Fruit fly (Drosophila melanogaster) whole organism, embryonic: ENCODE measurements around the gene yps.

Experiments
- ATbp ChIP-seq: fragments of 200-800 bp; sonication (Bioruptor generic); optimal IDR thresholded peaks from 2 replicates; lab custom pipeline; 2017; ENCODE audit warnings: missing biosample characterization, mild to moderate bottlenecking, missing genetic modification characterization, missing genetic modification reagents
- BEAF-32 ChIP-seq: fragments of 200-800 bp; sonication (Bioruptor generic); optimal IDR thresholded peaks from 3 replicates; lab custom pipeline; 2017; ENCODE audit warnings: missing biosample characterization, missing genetic modification characterization, mild to moderate bottlenecking, moderate library complexity, missing genetic modification reagents
- CG10147 ChIP-seq: fragments of 200-800 bp; sonication (Bioruptor generic); optimal IDR thresholded peaks from 2 replicates; lab custom pipeline; 2019; ENCODE audit warnings: missing biosample characterization, mild to moderate bottlenecking, missing genetic modification characterization, moderate library complexity
- CG11695 ChIP-seq: fragments of 200-800 bp; sonication (Bioruptor generic); IDR thresholded peaks from 3 replicates; pipeline ENCODE4 v1.3.6; 2022; ENCODE audit warnings: missing biosample characterization, missing genetic modification characterization
- CG12659 ChIP-seq: fragments of 200-800 bp; sonication (Bioruptor generic); optimal IDR thresholded peaks from 3 replicates; lab custom pipeline; 2017; ENCODE audit warnings: mild to moderate bottlenecking, missing biosample characterization, missing genetic modification reagents, missing genetic modification characterization
- CG14050 ChIP-seq: fragments of 200-800 bp; sonication (Bioruptor generic); IDR thresholded peaks from 3 replicates; pipeline ENCODE4 v1.3.6; 2022; ENCODE audit warnings: missing biosample characterization, missing genetic modification characterization
- CG1529 ChIP-seq: fragments of 200-800 bp; sonication (Bioruptor generic); optimal IDR thresholded peaks from 3 replicates; lab custom pipeline; 2018; ENCODE audit warnings: missing biosample characterization, missing genetic modification characterization
- CG16863 ChIP-seq: fragments of 200-800 bp; sonication (Bioruptor generic); optimal IDR thresholded peaks from 3 replicates; lab custom pipeline; 2016; ENCODE audit warnings: missing biosample characterization, missing genetic modification characterization
- CG18599 ChIP-seq: fragments of 200-800 bp; sonication (Bioruptor generic); optimal IDR thresholded peaks from 3 replicates; lab custom pipeline; 2017; ENCODE audit warnings: missing biosample characterization, missing genetic modification characterization, mild to moderate bottlenecking, moderate library complexity, missing genetic modification reagents
- CG5180 ChIP-seq: fragments of 200-800 bp; sonication (Bioruptor generic); optimal IDR thresholded peaks from 3 replicates; lab custom pipeline; 2017; ENCODE audit warnings: missing biosample characterization, missing genetic modification characterization, mild to moderate bottlenecking, moderate library complexity, missing genetic modification reagents
- CG6765 ChIP-seq: fragments of 200-800 bp; sonication (Bioruptor generic); optimal IDR thresholded peaks from 3 replicates; lab custom pipeline; 2017; ENCODE audit warnings: missing biosample characterization, mild to moderate bottlenecking, missing genetic modification characterization
- CG7556 ChIP-seq: fragments of 200-800 bp; sonication (Bioruptor generic); optimal IDR thresholded peaks from 2 replicates; lab custom pipeline; 2017; ENCODE audit warnings: missing biosample characterization, mild to moderate bottlenecking, missing genetic modification characterization
- CG7839 ChIP-seq: fragments of 200-800 bp; sonication (Bioruptor generic); optimal IDR thresholded peaks from 3 replicates; lab custom pipeline; 2018; ENCODE audit warnings: missing biosample characterization, mild to moderate bottlenecking, missing genetic modification characterization, moderate library complexity
- CG8765 ChIP-seq: fragments of 200-800 bp; sonication (Bioruptor generic); IDR thresholded peaks from 2 replicates; pipeline ENCODE4 v1.3.6; 2022; ENCODE audit warnings: missing biosample characterization, missing genetic modification characterization
- E2f2 ChIP-seq: fragments of 200-800 bp; sonication (Bioruptor generic); IDR thresholded peaks from 2 replicates; pipeline ENCODE4 v1.3.6; 2022; ENCODE audit warnings: missing biosample characterization, missing genetic modification characterization
- Gug ChIP-seq: fragments of 200-800 bp; sonication (Bioruptor generic); IDR thresholded peaks from 4 replicates; pipeline ENCODE4 v1.3.6; 2022; ENCODE audit warnings: missing biosample characterization, missing genetic modification characterization
- Hmx ChIP-seq: fragments of 200-800 bp; sonication (Bioruptor generic); optimal IDR thresholded peaks from 2 replicates; lab custom pipeline; 2016; ENCODE audit warnings: missing biosample characterization, missing genetic modification characterization
- NC2α ChIP-seq: fragments of 200-800 bp; sonication (Bioruptor generic); optimal IDR thresholded peaks from 2 replicates; lab custom pipeline; 2016; ENCODE audit warnings: missing biosample characterization, missing genetic modification characterization
- Pdp1 ChIP-seq, 2 experiments: fragments of 200-800 bp; sonication (Bioruptor generic); optimal IDR thresholded peaks; 3 replicates each; lab custom pipeline; 2016; ENCODE audit warnings: missing biosample characterization in 2 of 2, missing genetic modification characterization in 2 of 2, mild to moderate bottlenecking in 1 of 2, moderate library complexity in 1 of 2
- Rfx ChIP-seq: fragments of 200-800 bp; sonication (Bioruptor generic); IDR thresholded peaks from 2 replicates; pipeline ENCODE4 v1.3.6; 2022; ENCODE audit warnings: missing biosample characterization, missing genetic modification characterization
- Sox100B ChIP-seq: fragments of 200-800 bp; sonication (Bioruptor generic); optimal IDR thresholded peaks from 3 replicates; lab custom pipeline; 2018; ENCODE audit warnings: missing biosample characterization, mild to moderate bottlenecking, missing genetic modification characterization
- Spps ChIP-seq: fragments of 200-800 bp; sonication (Bioruptor generic); optimal IDR thresholded peaks from 2 replicates; lab custom pipeline; 2018; ENCODE audit warnings: missing biosample characterization, mild to moderate bottlenecking, missing genetic modification characterization
- Sry-β ChIP-seq: fragments of 200-800 bp; sonication (Bioruptor generic); optimal IDR thresholded peaks from 2 replicates; lab custom pipeline; 2018; ENCODE audit warnings: missing biosample characterization, mild to moderate bottlenecking, missing genetic modification characterization, moderate library complexity
- ase ChIP-seq: fragments of 200-800 bp; sonication (Bioruptor generic); IDR thresholded peaks from 3 replicates; pipeline ENCODE4 v1.3.6; 2022; ENCODE audit warnings: missing biosample characterization, missing genetic modification characterization
- bcd ChIP-seq: fragments of 200-800 bp; sonication (Bioruptor generic); optimal IDR thresholded peaks from 2 replicates; lab custom pipeline; 2017; ENCODE audit warnings: missing biosample characterization, mild to moderate bottlenecking, missing genetic modification characterization
- bowl ChIP-seq: fragments of 200-800 bp; sonication (Bioruptor generic); IDR thresholded peaks from 2 replicates; pipeline ENCODE4 v1.3.6; 2022; ENCODE audit warnings: missing biosample characterization, missing genetic modification characterization
- cad ChIP-seq: fragments of >200 bp; optimal IDR thresholded peaks from 2 replicates; lab custom pipeline; 2017; ENCODE audit warnings: missing biosample characterization, missing genetic modification characterization
- crol ChIP-seq: fragments of 200-800 bp; sonication (Bioruptor generic); IDR thresholded peaks from 2 replicates; pipeline ENCODE4 v1.3.6; 2022; ENCODE audit warnings: missing biosample characterization, missing genetic modification characterization
- exex ChIP-seq: fragments of 200-800 bp; sonication (Bioruptor generic); optimal IDR thresholded peaks from 4 replicates; lab custom pipeline; 2018; ENCODE audit warnings: missing biosample characterization, mild to moderate bottlenecking, missing genetic modification characterization, moderate library complexity
- fd102C ChIP-seq: fragments of 200-800 bp; sonication (Bioruptor generic); optimal IDR thresholded peaks from 2 replicates; lab custom pipeline; 2018; ENCODE audit warnings: missing biosample characterization, mild to moderate bottlenecking, missing genetic modification characterization, moderate library complexity
- fd3F ChIP-seq: fragments of 200-800 bp; sonication (Bioruptor generic); optimal IDR thresholded peaks from 2 replicates; lab custom pipeline; 2018; ENCODE audit warnings: missing biosample characterization, mild to moderate bottlenecking, missing genetic modification characterization, moderate library complexity
- fd96Cb ChIP-seq: fragments of 200-800 bp; sonication (Bioruptor generic); optimal IDR thresholded peaks from 2 replicates; lab custom pipeline; 2018; ENCODE audit warnings: missing biosample characterization, mild to moderate bottlenecking, missing genetic modification characterization, moderate library complexity
- ftz-f1 ChIP-seq: fragments of 200-800 bp; sonication (Bioruptor generic); optimal IDR thresholded peaks from 2 replicates; lab custom pipeline; 2016; ENCODE audit warnings: missing biosample characterization, missing genetic modification characterization
- grn ChIP-seq: fragments of 200-800 bp; sonication (Bioruptor generic); optimal IDR thresholded peaks from 3 replicates; lab custom pipeline; 2017; ENCODE audit warnings: missing biosample characterization, missing genetic modification characterization
- her ChIP-seq: fragments of 200-800 bp; sonication (Bioruptor generic); optimal IDR thresholded peaks from 2 replicates; lab custom pipeline; 2016; ENCODE audit warnings: missing biosample characterization, missing genetic modification characterization
- jing ChIP-seq: fragments of 200-800 bp; sonication (Bioruptor generic); optimal IDR thresholded peaks from 2 replicates; lab custom pipeline; 2018; ENCODE audit warnings: missing biosample characterization, mild to moderate bottlenecking, missing genetic modification characterization
- lab ChIP-seq: fragments of 200-800 bp; sonication (Bioruptor generic); optimal IDR thresholded peaks from 3 replicates; lab custom pipeline; 2017; ENCODE audit warnings: missing biosample characterization, missing genetic modification characterization, mild to moderate bottlenecking, moderate library complexity, missing genetic modification reagents
- mam ChIP-seq: fragments of 200-800 bp; sonication (Bioruptor generic); optimal IDR thresholded peaks from 3 replicates; lab custom pipeline; 2016; ENCODE audit warnings: missing biosample characterization, missing genetic modification characterization
- nom ChIP-seq: fragments of 200-800 bp; sonication (Bioruptor generic); optimal IDR thresholded peaks from 2 replicates; lab custom pipeline; 2017; ENCODE audit warnings: missing biosample characterization, missing genetic modification characterization, mild to moderate bottlenecking, moderate library complexity, missing genetic modification reagents
- oc ChIP-seq: fragments of 200-800 bp; sonication (Bioruptor generic); optimal IDR thresholded peaks from 2 replicates; lab custom pipeline; 2018; ENCODE audit warnings: missing biosample characterization, mild to moderate bottlenecking, missing genetic modification characterization, moderate library complexity
- row ChIP-seq: fragments of 200-800 bp; sonication (Bioruptor generic); IDR thresholded peaks from 3 replicates; pipeline ENCODE4 v1.3.6; 2022; ENCODE audit warnings: missing biosample characterization, missing genetic modification characterization
- sc ChIP-seq, 3 experiments: fragments of >200 bp in 2 of 3; fragments of 200-800 bp in 1 of 3; sonication (Bioruptor generic) in 1 of 3; optimal IDR thresholded peaks; 2 replicates in 2 of 3; 3 replicates in 1 of 3; lab custom pipeline; 2017; ENCODE audit warnings: mild to moderate bottlenecking in 1 of 3, missing biosample characterization in 1 of 3, missing genetic modification characterization in 1 of 3, missing genetic modification reagents in 1 of 3
- stwl ChIP-seq: fragments of 200-800 bp; sonication (Bioruptor generic); optimal IDR thresholded peaks from 3 replicates; lab custom pipeline; 2018; ENCODE audit warnings: missing biosample characterization, mild to moderate bottlenecking, missing genetic modification characterization, moderate library complexity
- sug ChIP-seq: fragments of 200-800 bp; optimal IDR thresholded peaks from 2 replicates; lab custom pipeline; 2019; ENCODE audit warnings: missing biosample characterization, mild to moderate bottlenecking, missing genetic modification characterization, moderate library complexity
- wor ChIP-seq: fragments of 200-800 bp; sonication (Bioruptor generic); IDR thresholded peaks from 2 replicates; pipeline ENCODE4 v1.3.6; 2022; ENCODE audit warnings: missing biosample characterization, missing genetic modification characterization

Gene yps

DNA sequence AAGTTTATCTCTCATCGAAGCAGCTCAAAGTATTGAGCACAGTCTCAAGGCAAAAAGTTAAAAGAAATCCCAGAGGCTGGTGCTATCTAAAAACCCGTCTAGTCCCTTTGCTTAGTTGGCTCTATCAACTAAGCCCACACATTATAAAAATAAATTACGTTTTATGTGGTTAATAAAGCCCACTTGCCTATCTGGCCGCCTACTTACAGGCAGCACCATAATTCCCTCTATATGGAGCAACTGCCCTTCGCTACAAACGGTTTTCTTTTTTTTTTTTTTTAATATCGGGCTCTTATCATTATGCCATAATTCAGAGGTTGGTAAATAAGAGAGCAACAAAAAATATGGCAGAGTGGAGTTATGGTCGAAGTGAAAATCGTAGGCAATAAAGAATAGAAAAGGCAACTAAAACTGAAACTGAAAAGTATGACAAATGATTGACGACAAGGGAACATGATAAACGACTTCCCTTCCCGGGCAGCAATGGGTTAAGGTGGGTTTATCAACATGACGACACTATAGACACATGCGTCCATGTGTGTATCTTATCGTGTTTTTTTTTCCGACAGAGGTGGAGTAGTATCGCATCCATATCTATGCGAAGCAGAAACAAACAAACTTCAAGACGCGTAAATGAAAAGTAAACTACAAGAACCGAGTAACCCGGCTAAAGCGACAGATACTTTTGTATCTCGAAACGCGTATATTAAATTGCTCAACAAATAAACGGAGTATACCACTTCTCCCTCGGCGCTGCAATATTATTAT lies 46.2 kb downstream of the yps start (continued):
- TF ChIP-seq Pdp1 (GFP tag; optimal IDR thresholded peaks at IDR 0.05; lab: Kevin White, UChicago) (peak in 1 of 2 experiments; percentile 61), CG18599 (peak; percentile 16), CG12659 (GFP tag; lab: Kevin White, UChicago) (peak; percentile 18), CG6765 (GFP tag; lab: Kevin White, UChicago) (no peak), lab (GFP tag; lab: Kevin White, UChicago) (peak; percentile 38), Sox100B (GFP tag; lab: Kevin White, UChicago) (peak; percentile 41), nom (peak; percentile 23), CG7556 (GFP tag; lab: Kevin White, UChicago) (peak; percentile 24), E2f2 (GFP tag; lab: Robert Waterston, UW) (peak; percentile 15; the same call in 1 of the 2 replicates)

DNA sequence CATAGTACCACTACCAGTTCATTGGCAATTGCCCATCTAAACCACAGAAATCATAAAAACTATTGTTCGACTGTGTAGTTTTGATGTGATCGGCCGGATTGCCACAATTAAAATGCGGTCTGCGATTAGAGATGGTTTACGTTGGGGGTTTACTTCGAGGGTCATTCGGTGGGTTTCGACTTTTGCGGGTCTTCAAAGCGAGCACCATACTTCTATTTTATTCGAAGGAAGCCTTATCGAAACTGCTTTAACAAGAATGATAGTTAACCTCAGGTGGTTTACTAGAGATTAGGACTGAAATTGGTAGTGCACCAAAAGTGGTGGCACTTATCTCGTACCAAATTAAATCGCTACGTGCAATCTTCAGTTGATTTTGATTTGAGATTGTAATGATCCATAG lies 47.0 kb downstream of the yps start:
- no peak for TF ChIP-seq ATbp (GFP tag; lab: Kevin White, UChicago)
- TF ChIP-seq bowl, result no peak
- TF ChIP-seq grn (GFP tag; lab: Kevin White, UChicago), result peak; percentile 32
- TF ChIP-seq exex (tag; lab: Kevin White, UChicago), result peak; percentile 53
- peak; percentile 68 for TF ChIP-seq sug (tag; lab: Kevin White, UChicago)

DNA sequence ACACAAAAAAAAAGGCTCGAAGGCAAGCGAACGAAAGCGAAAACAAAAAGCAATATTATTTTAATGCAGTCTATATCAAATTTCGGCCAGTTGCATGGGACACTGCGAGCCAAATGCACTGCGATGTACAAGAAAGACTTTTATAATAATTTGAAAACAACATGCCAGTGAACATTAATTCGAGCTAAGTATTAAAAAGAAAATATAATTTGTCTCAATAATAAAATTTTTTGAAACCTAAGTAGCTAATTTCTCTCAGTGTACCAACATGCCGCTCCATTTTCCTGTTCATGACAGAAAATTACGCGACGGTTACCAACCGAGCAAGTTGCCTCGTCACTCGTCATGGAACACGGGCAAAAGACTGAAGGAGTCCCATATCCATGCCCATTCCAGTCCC lies 47.6 kb downstream of the yps start:
- TF ChIP-seq CG10147 (GFP tag; lab: Kevin White, UChicago), result peak; percentile 37
- peak; percentile 48; the same call in 2 of the 3 replicates for TF ChIP-seq CG11695
- peak; percentile 64 for TF ChIP-seq fd96Cb
- no peak for TF ChIP-seq ase (GFP tag; lab: Robert Waterston, UW)
- TF ChIP-seq fd102C (GFP tag; lab: Kevin White, UChicago), result peak; percentile 4
- TF ChIP-seq BEAF-32, result no peak
- TF ChIP-seq mam (GFP tag; lab: Kevin White, UChicago), result peak; percentile 15
- TF ChIP-seq bcd (GFP tag; lab: Kevin White, UChicago), result peak; percentile 56
- TF ChIP-seq CG14050 (GFP tag; lab: Robert Waterston, UW), result peak; percentile 61
- no peak for TF ChIP-seq ftz-f1
- no peak for TF ChIP-seq Hmx
- peak; percentile 58 for TF ChIP-seq oc
- peak; percentile 51 for TF ChIP-seq wor
- TF ChIP-seq jing, result peak; percentile 28
- no peak for TF ChIP-seq her (GFP tag; lab: Kevin White, UChicago)
- peak; percentile 19 for TF ChIP-seq CG5180 (GFP tag; lab: Kevin White, UChicago)
- TF ChIP-seq stwl (tag; lab: Kevin White, UChicago), result peak; percentile 15
- TF ChIP-seq Spps, result peak; percentile 3
- no peak for TF ChIP-seq crol (GFP tag; lab: Robert Waterston, UW)
- peak; percentile 63 for TF ChIP-seq CG7839 (tag; lab: Kevin White, UChicago)
- TF ChIP-seq Rfx (GFP tag; lab: Robert Waterston, UW), result no peak
- peak; percentile 61 for TF ChIP-seq CG1529 (GFP tag; lab: Kevin White, UChicago)
- no peak for TF ChIP-seq Sry-β
- TF ChIP-seq row (GFP tag; lab: Robert Waterston, UW), result peak; percentile 77
- no peak for TF ChIP-seq cad (GFP tag; lab: Kevin White, UChicago)
- peak; percentile 4 for TF ChIP-seq NC2α (GFP tag; lab: Kevin White, UChicago)
- 0 out of 4 replicates have a peak, but pooled peaks have one; percentile 12 for TF ChIP-seq Gug (GFP tag; lab: Robert Waterston, UW)
- TF ChIP-seq CG8765 (GFP tag; lab: Robert Waterston, UW), result peak; percentile 74
- TF ChIP-seq CG16863 (GFP tag; lab: Kevin White, UChicago), result peak; percentile 39
- no peak for TF ChIP-seq sc (optimal IDR thresholded peaks at IDR 0.05; lab: Kevin White, UChicago)
- peak; percentile 54 for TF ChIP-seq sc (GFP tag; optimal IDR thresholded peaks at IDR 0.05; lab: Kevin White, UChicago)
- TF ChIP-seq fd3F, result peak; percentile 10
